Fruit fly (Drosophila melanogaster) whole organism, embryonic: Measurements from ENCODE around the gene PPP4R2r.
A peak's percentile ranks its signal among the peaks of the same experiment; 100 is the strongest.

Source experiments
- Adf1 ChIP-seq: fragments of 200-800 bp; sonication (Bioruptor generic); IDR thresholded peaks from 2 replicates; pipeline ENCODE4 v1.3.6; 2022; ENCODE audit warnings: missing biosample characterization, missing genetic modification characterization
- Atf3 ChIP-seq: fragments of 200-800 bp; sonication (Bioruptor generic); optimal IDR thresholded peaks from 3 replicates; lab custom pipeline; 2016; ENCODE audit warnings: missing biosample characterization, missing genetic modification characterization
- B-H2 ChIP-seq: fragments of 200-800 bp; sonication (Bioruptor generic); optimal IDR thresholded peaks from 2 replicates; lab custom pipeline; 2018; ENCODE audit warnings: missing biosample characterization, mild to moderate bottlenecking, missing genetic modification characterization
- CG10543 ChIP-seq: fragments of 200-800 bp; sonication (Bioruptor generic); optimal IDR thresholded peaks from 3 replicates; lab custom pipeline; 2017; ENCODE audit warnings: missing biosample characterization, mild to moderate bottlenecking, missing genetic modification characterization, moderate library complexity
- CG10979 ChIP-seq: fragments of 200-800 bp; sonication (Bioruptor generic); optimal IDR thresholded peaks from 2 replicates; lab custom pipeline; 2018; ENCODE audit warnings: missing biosample characterization, mild to moderate bottlenecking, missing genetic modification characterization, moderate library complexity
- CG11456 ChIP-seq: fragments of 200-800 bp; sonication (Bioruptor generic); IDR thresholded peaks from 3 replicates; pipeline ENCODE4 v1.3.6; 2022; ENCODE audit warnings: missing biosample characterization, missing genetic modification characterization
- CG15479 ChIP-seq: fragments of 200-800 bp; sonication (Bioruptor generic); optimal IDR thresholded peaks from 3 replicates; lab custom pipeline; 2019; ENCODE audit warnings: missing biosample characterization, mild to moderate bottlenecking, missing genetic modification characterization, moderate library complexity
- CG17359 ChIP-seq: fragments of 200-800 bp; sonication (Bioruptor generic); optimal IDR thresholded peaks from 3 replicates; lab custom pipeline; 2018; ENCODE audit warnings: missing biosample characterization, mild to moderate bottlenecking, missing genetic modification characterization, moderate library complexity
- CG2199 ChIP-seq: fragments of 200-800 bp; sonication (Bioruptor generic); IDR thresholded peaks from 3 replicates; pipeline ENCODE4 v1.3.6; 2022; ENCODE audit warnings: missing biosample characterization, missing genetic modification characterization
- CG2712 ChIP-seq: fragments of 200-800 bp; optimal IDR thresholded peaks from 3 replicates; lab custom pipeline; 2019; ENCODE audit warnings: missing biosample characterization, mild to moderate bottlenecking, missing genetic modification characterization, moderate library complexity
- CG32532 ChIP-seq: fragments of 200-800 bp; sonication (Bioruptor generic); IDR thresholded peaks from 2 replicates; pipeline ENCODE4 v1.3.6; 2022; ENCODE audit warnings: missing biosample characterization, missing genetic modification characterization
- CG32767 ChIP-seq: fragments of 200-800 bp; sonication (Bioruptor generic); IDR thresholded peaks from 2 replicates; pipeline ENCODE4 v1.3.6; 2022; ENCODE audit warnings: missing biosample characterization, missing genetic modification characterization
- CG34376 ChIP-seq: fragments of 200-800 bp; sonication (Bioruptor generic); optimal IDR thresholded peaks from 2 replicates; lab custom pipeline; 2018; ENCODE audit warnings: missing biosample characterization, mild to moderate bottlenecking, missing genetic modification characterization
- CG3838 ChIP-seq: fragments of 200-800 bp; sonication (Bioruptor generic); optimal IDR thresholded peaks from 3 replicates; lab custom pipeline; 2016; ENCODE audit warnings: missing biosample characterization, missing genetic modification characterization
- CG3847 ChIP-seq: fragments of 200-800 bp; sonication (Bioruptor generic); IDR thresholded peaks from 2 replicates; pipeline ENCODE4 v1.3.6; 2022; ENCODE audit warnings: missing biosample characterization, missing genetic modification characterization
- CG42726 ChIP-seq: fragments of 200-800 bp; sonication (Bioruptor generic); IDR thresholded peaks from 2 replicates; pipeline ENCODE4 v1.3.6; 2022; ENCODE audit warnings: missing biosample characterization, missing genetic modification characterization; ENCODE audit not compliant: partially characterized antibody
- CG7556 ChIP-seq: fragments of 200-800 bp; sonication (Bioruptor generic); optimal IDR thresholded peaks from 2 replicates; lab custom pipeline; 2017; ENCODE audit warnings: missing biosample characterization, mild to moderate bottlenecking, missing genetic modification characterization
- CG8478 ChIP-seq: fragments of >200 bp; optimal IDR thresholded peaks from 2 replicates; lab custom pipeline; 2018
- CG9932 ChIP-seq: fragments of 200-800 bp; sonication (Bioruptor generic); IDR thresholded peaks from 2 replicates; pipeline ENCODE4 v1.3.6; 2022; ENCODE audit warnings: missing biosample characterization, missing genetic modification characterization
- CHES-1-like ChIP-seq: fragments of 200-800 bp; sonication (Bioruptor generic); optimal IDR thresholded peaks from 2 replicates; lab custom pipeline; 2016; ENCODE audit warnings: missing biosample characterization, missing genetic modification characterization
- Drgx ChIP-seq: fragments of 200-800 bp; sonication (Bioruptor generic); IDR thresholded peaks from 2 replicates; pipeline ENCODE4 v1.3.6; 2022; ENCODE audit warnings: missing biosample characterization, missing genetic modification characterization
- E2f1 ChIP-seq: fragments of 200-800 bp; sonication (Bioruptor generic); IDR thresholded peaks from 2 replicates; pipeline ENCODE4 v1.3.6; 2022; ENCODE audit warnings: missing biosample characterization, missing genetic modification characterization
- HLH3B ChIP-seq: fragments of 200-800 bp; sonication (Bioruptor generic); IDR thresholded peaks from 2 replicates; pipeline ENCODE4 v1.3.6; 2022; ENCODE audit warnings: missing biosample characterization, missing genetic modification characterization
- HmgD ChIP-seq: fragments of 200-800 bp; sonication (Bioruptor generic); optimal IDR thresholded peaks from 3 replicates; lab custom pipeline; 2016; ENCODE audit warnings: missing biosample characterization, missing genetic modification characterization
- Hmr ChIP-seq: fragments of 200-800 bp; sonication (Bioruptor generic); optimal IDR thresholded peaks from 3 replicates; lab custom pipeline; 2017; ENCODE audit warnings: mild to moderate bottlenecking, missing biosample characterization, missing genetic modification reagents, missing genetic modification characterization
- Hr51 ChIP-seq, 2 experiments: fragments of 200-800 bp; sonication (Bioruptor generic); optimal IDR thresholded peaks; 2 replicates in 1 of 2; 3 replicates in 1 of 2; lab custom pipeline; 2016 to 2018; ENCODE audit warnings: missing biosample characterization in 2 of 2, missing genetic modification characterization in 2 of 2, mild to moderate bottlenecking in 1 of 2, moderate library complexity in 1 of 2
- MESR4 ChIP-seq: fragments of 200-800 bp; sonication (Bioruptor generic); optimal IDR thresholded peaks from 2 replicates; lab custom pipeline; 2018; ENCODE audit warnings: missing biosample characterization, mild to moderate bottlenecking, missing genetic modification characterization, moderate library complexity
- Nf-YC ChIP-seq: fragments of 200-800 bp; optimal IDR thresholded peaks from 3 replicates; lab custom pipeline; 2019; ENCODE audit warnings: missing biosample characterization, mild to moderate bottlenecking, missing genetic modification characterization, moderate library complexity
- NfI ChIP-seq: fragments of 200-800 bp; sonication (Bioruptor generic); optimal IDR thresholded peaks from 3 replicates; lab custom pipeline; 2018; ENCODE audit warnings: missing biosample characterization, mild to moderate bottlenecking, missing genetic modification characterization, moderate library complexity
- Oaz ChIP-seq: fragments of 200-800 bp; sonication (Bioruptor generic); IDR thresholded peaks from 2 replicates; pipeline ENCODE4 v1.3.6; 2022; ENCODE audit warnings: missing biosample characterization, missing genetic modification characterization
- Pdp1 ChIP-seq, 2 experiments: fragments of 200-800 bp; sonication (Bioruptor generic); optimal IDR thresholded peaks; 3 replicates each; lab custom pipeline; 2016; ENCODE audit warnings: missing biosample characterization in 2 of 2, missing genetic modification characterization in 2 of 2, mild to moderate bottlenecking in 1 of 2, moderate library complexity in 1 of 2
- amos ChIP-seq: fragments of 200-800 bp; sonication (Bioruptor generic); IDR thresholded peaks from 2 replicates; pipeline ENCODE4 v1.3.6; 2022; ENCODE audit warnings: missing biosample characterization, missing genetic modification characterization; ENCODE audit not compliant: partially characterized antibody
- chn ChIP-seq: fragments of 200-800 bp; sonication (Bioruptor generic); optimal IDR thresholded peaks from 2 replicates; lab custom pipeline; 2016; ENCODE audit warnings: missing biosample characterization, missing genetic modification characterization
- ci ChIP-seq: fragments of 200-800 bp; sonication (Bioruptor generic); IDR thresholded peaks from 3 replicates; pipeline ENCODE4 v1.3.6; 2022; ENCODE audit warnings: missing biosample characterization, missing genetic modification characterization
- gce ChIP-seq: fragments of 200-800 bp; sonication (Bioruptor generic); IDR thresholded peaks from 3 replicates; pipeline ENCODE4 v1.3.6; 2022; ENCODE audit warnings: missing biosample characterization, missing genetic modification characterization
- gsb ChIP-seq: fragments of 200-800 bp; sonication (Bioruptor generic); IDR thresholded peaks from 2 replicates; pipeline ENCODE4 v1.3.6; 2022; ENCODE audit warnings: missing biosample characterization, missing genetic modification characterization
- kay ChIP-seq: fragments of 200-800 bp; sonication (Bioruptor generic); optimal IDR thresholded peaks from 2 replicates; lab custom pipeline; 2016; ENCODE audit warnings: missing biosample characterization, missing genetic modification characterization
- lbe ChIP-seq: fragments of 200-800 bp; sonication (Bioruptor generic); optimal IDR thresholded peaks from 2 replicates; lab custom pipeline; 2016; ENCODE audit warnings: missing biosample characterization, mild to moderate bottlenecking, missing genetic modification characterization
- mirr ChIP-seq: fragments of 200-800 bp; sonication (Bioruptor generic); optimal IDR thresholded peaks from 3 replicates; lab custom pipeline; 2018; ENCODE audit warnings: missing biosample characterization, mild to moderate bottlenecking, missing genetic modification characterization
- nmo ChIP-seq: fragments of 200-800 bp; sonication (Bioruptor generic); optimal IDR thresholded peaks from 2 replicates; lab custom pipeline; 2018; ENCODE audit warnings: missing biosample characterization, mild to moderate bottlenecking, missing genetic modification characterization, moderate library complexity
- nom ChIP-seq: fragments of 200-800 bp; sonication (Bioruptor generic); optimal IDR thresholded peaks from 2 replicates; lab custom pipeline; 2017; ENCODE audit warnings: missing biosample characterization, missing genetic modification characterization, mild to moderate bottlenecking, moderate library complexity, missing genetic modification reagents
- oc ChIP-seq: fragments of 200-800 bp; sonication (Bioruptor generic); optimal IDR thresholded peaks from 2 replicates; lab custom pipeline; 2018; ENCODE audit warnings: missing biosample characterization, mild to moderate bottlenecking, missing genetic modification characterization, moderate library complexity
- row ChIP-seq: fragments of 200-800 bp; sonication (Bioruptor generic); IDR thresholded peaks from 3 replicates; pipeline ENCODE4 v1.3.6; 2022; ENCODE audit warnings: missing biosample characterization, missing genetic modification characterization
- sd ChIP-seq: fragments of 200-800 bp; sonication (Bioruptor generic); optimal IDR thresholded peaks from 3 replicates; lab custom pipeline; 2018; ENCODE audit warnings: missing biosample characterization, mild to moderate bottlenecking, missing genetic modification characterization, moderate library complexity
- sna ChIP-seq: fragments of 200-800 bp; sonication (Bioruptor generic); IDR thresholded peaks from 2 replicates; pipeline ENCODE4 v1.3.6; 2022; ENCODE audit warnings: missing biosample characterization, missing genetic modification characterization; ENCODE audit not compliant: partially characterized antibody
- stc ChIP-seq: fragments of 200-800 bp; sonication (Bioruptor generic); IDR thresholded peaks from 2 replicates; pipeline ENCODE4 v1.3.6; 2022; ENCODE audit warnings: missing biosample characterization, missing genetic modification characterization
- vnd ChIP-seq: fragments of 200-800 bp; sonication (Bioruptor generic); IDR thresholded peaks from 3 replicates; pipeline ENCODE4 v1.3.6; 2022; ENCODE audit warnings: missing biosample characterization, missing genetic modification characterization; ENCODE audit not compliant: partially characterized antibody
- vvl ChIP-seq: fragments of 200-800 bp; sonication (Bioruptor generic); IDR thresholded peaks from 2 replicates; pipeline ENCODE4 v1.3.6; 2022; ENCODE audit warnings: missing biosample characterization, missing genetic modification characterization
- zen ChIP-seq: fragments of 200-800 bp; sonication (Bioruptor generic); optimal IDR thresholded peaks from 3 replicates; lab custom pipeline; 2018; ENCODE audit warnings: missing biosample characterization, mild to moderate bottlenecking, missing genetic modification characterization, moderate library complexity

Gene PPP4R2r

DNA sequence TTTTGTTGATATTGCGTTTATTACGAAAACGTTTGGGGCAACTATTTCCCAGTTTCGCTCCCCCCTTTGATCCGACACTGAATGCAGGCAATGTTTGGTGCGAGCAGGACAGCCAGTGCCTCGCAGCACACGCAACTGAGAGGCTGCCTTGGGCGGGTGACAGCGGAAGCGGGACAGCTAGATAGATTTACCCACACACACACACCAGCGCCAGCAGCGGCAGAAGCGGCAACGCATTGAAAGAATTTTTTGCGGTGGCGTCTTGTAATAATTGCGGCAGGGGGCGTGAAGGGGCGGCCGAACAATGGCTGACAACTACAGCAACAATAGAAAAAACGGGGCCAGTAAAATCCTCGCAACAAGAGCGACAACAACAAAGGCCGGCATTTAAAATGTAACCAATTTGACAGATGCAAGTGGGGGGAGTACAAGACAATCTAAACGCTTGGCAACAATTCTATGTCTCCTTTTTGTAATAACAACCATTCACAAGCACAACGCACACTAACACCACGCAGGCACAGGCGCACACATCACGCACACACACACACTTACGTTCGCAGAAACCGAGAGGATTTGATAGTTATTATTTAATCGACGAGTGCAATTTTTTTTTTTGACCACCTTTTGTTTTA lies 5.9 kb upstream of the PPP4R2r start (continued):
- TF ChIP-seq CG17359 (tag; lab: Kevin White, UChicago) (no peak), HmgD (peak; percentile 5), CG3847 (GFP tag; lab: Robert Waterston, UW) (0 out of 2 replicates have a peak, but pooled peaks have one; percentile 12), CG15479 (GFP tag; lab: Kevin White, UChicago) (peak; percentile 72), CG10543 (GFP tag; lab: Kevin White, UChicago) (peak; percentile 47), Atf3 (GFP tag; lab: Kevin White, UChicago) (no peak), CHES-1-like (GFP tag; lab: Kevin White, UChicago) (peak; percentile 45), stc (GFP tag; lab: Robert Waterston, UW) (peak; percentile 14; the same call in 1 of the 2 replicates), Pdp1 (GFP tag; optimal IDR thresholded peaks at IDR 0.05; lab: Kevin White, UChicago) (peak in 1 of 2 experiments; percentile 69), Adf1 (GFP tag; lab: Robert Waterston, UW) (peak; percentile 96), Hr51 (GFP tag; optimal IDR thresholded peaks at IDR 0.05; lab: Kevin White, UChicago) (no peak), lbe (GFP tag; lab: Kevin White, UChicago) (no peak), mirr (GFP tag; lab: Kevin White, UChicago) (peak; percentile 40), CG8478 (lab: Kevin White, UChicago) (peak; percentile 87), sd (tag; lab: Kevin White, UChicago) (peak; percentile 94), chn (GFP tag; lab: Kevin White, UChicago) (peak; percentile 18), nom (GFP tag; lab: Kevin White, UChicago) (peak; percentile 9), zen (tag; lab: Kevin White, UChicago) (no peak), oc (tag; lab: Kevin White, UChicago) (no peak), Nf-YC (tag; lab: Kevin White, UChicago) (peak; percentile 68), HLH3B (GFP tag; lab: Robert Waterston, UW) (no peak), NfI (GFP tag; lab: Kevin White, UChicago) (no peak), vnd (GFP tag; lab: Robert Waterston, UW) (no peak), Hmr (GFP tag; lab: Kevin White, UChicago) (no peak), kay (GFP tag; lab: Kevin White, UChicago) (no peak), row (GFP tag; lab: Robert Waterston, UW) (0 out of 3 replicates have a peak, but pooled peaks have one; percentile 16), Drgx (GFP tag; lab: Robert Waterston, UW) (0 out of 2 replicates have a peak, but pooled peaks have one; percentile 22), amos (GFP tag; lab: Robert Waterston, UW) (peak; percentile 24; the same call in 1 of the 2 replicates), ci (GFP tag; lab: Robert Waterston, UW) (peak; percentile 54; the same call in 1 of the 3 replicates), B-H2 (GFP tag; lab: Kevin White, UChicago) (peak; percentile 8), CG2712 (tag; lab: Kevin White, UChicago) (peak; percentile 32), CG2199 (GFP tag; lab: Robert Waterston, UW) (0 out of 3 replicates have a peak, but pooled peaks have one; percentile 29), CG32767 (GFP tag; lab: Robert Waterston, UW) (0 out of 2 replicates have a peak, but pooled peaks have one; percentile 18), CG7556 (GFP tag; lab: Kevin White, UChicago) (no peak), CG9932 (GFP tag; lab: Robert Waterston, UW) (0 out of 2 replicates have a peak, but pooled peaks have one; percentile 19), CG34376 (GFP tag; lab: Kevin White, UChicago) (peak; percentile 2), sna (GFP tag; lab: Robert Waterston, UW) (no peak), gsb (GFP tag; lab: Robert Waterston, UW) (no peak), MESR4 (GFP tag; lab: Kevin White, UChicago) (peak; percentile 43), gce (GFP tag; lab: Robert Waterston, UW) (no peak), CG3838 (GFP tag; lab: Kevin White, UChicago) (peak; percentile 93), CG11456 (no peak), E2f1 (GFP tag; lab: Robert Waterston, UW) (no peak), CG32532 (GFP tag; lab: Robert Waterston, UW) (0 out of 2 replicates have a peak, but pooled peaks have one; percentile 17), Oaz (no peak), nmo (GFP tag; lab: Kevin White, UChicago) (peak; percentile 25), vvl (GFP tag; lab: Robert Waterston, UW) (0 out of 2 replicates have a peak, but pooled peaks have one; percentile 8), CG10979 (tag; lab: Kevin White, UChicago) (no peak), CG42726 (GFP tag; lab: Robert Waterston, UW) (peak; percentile 43; the same call in 1 of the 2 replicates)
